Worm (Caenorhabditis elegans): Measurements from ENCODE around the gene W02B12.1.

Gene W02B12.1

ce11 chrII:11463899-11464298, 15.1 kb downstream of the W02B12.1 start:
- TF ChIP-seq elt-2 (tag; optimal IDR thresholded peaks at IDR 0.05) (peak; percentile 8), ceh-14 (tag; optimal IDR thresholded peaks at IDR 0.05) (no peak), ceh-31 (tag; optimal IDR thresholded peaks at IDR 0.05) (peak; percentile 9), rnt-1 (tag; optimal IDR thresholded peaks at IDR 0.05) (no peak)

DNA sequence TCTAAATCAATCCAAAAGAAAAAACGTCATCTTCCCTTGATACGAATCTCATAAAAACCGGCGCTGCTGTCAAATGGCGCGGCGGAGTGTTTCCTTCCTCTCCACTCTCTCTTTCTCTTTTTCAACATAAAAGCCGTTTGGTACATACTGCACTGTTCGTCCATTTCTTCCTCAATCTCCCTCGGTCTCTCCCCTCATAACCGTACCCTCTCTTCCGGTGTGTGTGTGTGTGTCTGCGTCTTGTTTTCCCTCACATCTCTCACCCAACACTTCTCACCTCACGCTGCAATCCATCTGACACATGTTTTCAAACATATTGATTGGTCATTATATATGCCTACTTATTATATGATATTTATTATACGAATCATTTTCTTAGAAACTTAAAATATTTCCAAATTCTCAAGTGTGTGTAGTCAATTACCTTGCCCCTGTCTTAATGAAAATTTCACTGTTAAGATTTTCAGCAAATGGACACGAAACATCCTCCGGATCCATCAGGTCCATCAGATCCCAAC, 15.7 kb downstream of the W02B12.1 start, which contains the start of the genes aars-1 and rga-1:
Gene aars-1, minus strand, starts transcription at position 71 of the 518 bp plus-strand sequence.
Gene rga-1, plus strand, starts transcription at position 468 of the 518 bp plus-strand sequence.
- TF ChIP-seq K09A11.1 (tag; optimal IDR thresholded peaks at IDR 0.05; ENCODE audit: insufficient read depth) (no peak), madf-2 (tag; optimal IDR thresholded peaks at IDR 0.05) (no peak), K02D7.2 (tag; optimal IDR thresholded peaks at IDR 0.05) (no peak), ceh-18 (tag; optimal IDR thresholded peaks at IDR 0.05) (no peak), fax-1 (tag; optimal IDR thresholded peaks at IDR 0.05) (no peak), nfya-1 (tag; optimal IDR thresholded peaks at IDR 0.05) (peak; percentile 67), ref-2 (tag; optimal IDR thresholded peaks at IDR 0.05) (peak; percentile 43), tbx-2 (tag; optimal IDR thresholded peaks at IDR 0.05) (peak; percentile 61), unc-55 (GFP tag; optimal IDR thresholded peaks at IDR 0.05) (peak; percentile 55), odd-2 (tag; optimal IDR thresholded peaks at IDR 0.05) (no peak), fkh-10 (GFP tag; optimal IDR thresholded peaks at IDR 0.05) (no peak), ahr-1 (tag; optimal IDR thresholded peaks at IDR 0.05) (no peak), ceh-48 (tag; optimal IDR thresholded peaks at IDR 0.05) (no peak), pha-2 (tag; optimal IDR thresholded peaks at IDR 0.05) (no peak), elt-4 (tag; optimal IDR thresholded peaks at IDR 0.05) (no peak), gmeb-2 (tag; optimal IDR thresholded peaks at IDR 0.05) (no peak), dve-1 (tag; optimal IDR thresholded peaks at IDR 0.05) (no peak), sox-4 (tag; optimal IDR thresholded peaks at IDR 0.05) (no peak), hlh-30 (tag; optimal IDR thresholded peaks at IDR 0.05; ENCODE audit: insufficient read depth) (peak; percentile 51)

- TF ChIP-seq Y22D7AL.16 (tag; optimal IDR thresholded peaks at IDR 0.05) (no peak), sox-4 (tag; optimal IDR thresholded peaks at IDR 0.05) (no peak), ceh-24 (tag; optimal IDR thresholded peaks at IDR 0.05) (no peak), nhr-11 (tag; optimal IDR thresholded peaks at IDR 0.05) (no peak), T23F11.4 (GFP tag; optimal IDR thresholded peaks at IDR 0.05) (no peak), tbx-7 (tag; optimal IDR thresholded peaks at IDR 0.05) (no peak), madf-2 (tag; optimal IDR thresholded peaks at IDR 0.05) (no peak), ceh-14 (tag; optimal IDR thresholded peaks at IDR 0.05) (no peak), K02D7.2 (tag; optimal IDR thresholded peaks at IDR 0.05) (no peak), fkh-6 (tag; optimal IDR thresholded peaks at IDR 0.05) (no peak), hlh-13 (GFP tag; optimal IDR thresholded peaks at IDR 0.05) (no peak), K09A11.1 (tag; optimal IDR thresholded peaks at IDR 0.05; ENCODE audit: insufficient read depth) (no peak), hlh-15 (tag; optimal IDR thresholded peaks at IDR 0.05) (no peak), ttx-3 (tag; optimal IDR thresholded peaks at IDR 0.05) (no peak), nhr-232 (tag; optimal IDR thresholded peaks at IDR 0.05) (no peak), unc-55 (GFP tag; optimal IDR thresholded peaks at IDR 0.05) (no peak), sox-2 (GFP tag; IDR thresholded peaks at IDR 0.05) (no peak), pha-4 (tag; optimal IDR thresholded peaks at IDR 0.05) (no peak), ceh-48 (tag; optimal IDR thresholded peaks at IDR 0.05) (no peak)
These were observed 18.7 kb downstream of the W02B12.1 start, which contains the start of gene klp-17 for ce11 chrII:11467541-11467940. TSS of gene klp-17 (minus strand) at chrII:11467641.

DNA sequence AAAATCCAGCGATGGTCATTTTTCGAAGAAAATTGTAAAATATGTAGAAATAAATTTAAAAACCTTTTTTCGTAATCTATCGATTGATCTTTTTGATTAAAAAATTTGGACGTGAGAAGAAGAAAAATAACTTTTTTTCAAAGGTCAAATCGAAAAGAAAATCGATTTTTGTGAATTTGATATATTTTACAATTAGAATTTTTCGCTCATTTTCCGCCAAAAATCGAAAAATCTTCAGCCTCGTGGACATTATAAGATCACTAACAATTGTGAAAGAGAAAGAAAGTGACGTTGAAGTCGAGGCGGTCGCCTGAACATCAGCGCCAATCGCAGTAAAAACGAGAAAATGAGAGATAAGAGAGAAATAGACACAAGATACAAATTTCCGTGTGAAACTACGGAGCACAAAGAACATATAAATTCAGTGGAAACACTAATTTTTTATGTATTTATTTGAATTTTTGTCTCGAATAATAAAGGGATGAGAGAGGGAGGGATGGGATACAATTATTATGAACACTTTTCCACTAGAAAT, 20.8 kb downstream of the W02B12.1 start, which contains the start of gene cisd-1:
Gene cisd-1, minus strand, starts transcription at position 51 of the 535 bp plus-strand sequence.
- TF ChIP-seq ttx-3 (tag; optimal IDR thresholded peaks at IDR 0.05): no peak
- TF ChIP-seq ceh-14 (tag; optimal IDR thresholded peaks at IDR 0.05): no peak
- TF ChIP-seq ref-2 (tag; optimal IDR thresholded peaks at IDR 0.05): no peak
- TF ChIP-seq hlh-15 (tag; optimal IDR thresholded peaks at IDR 0.05): no peak
- TF ChIP-seq pros-1 (tag; optimal IDR thresholded peaks at IDR 0.05): no peak
- TF ChIP-seq T23F11.4 (GFP tag; optimal IDR thresholded peaks at IDR 0.05): no peak
- no peak for TF ChIP-seq ztf-16 (tag; optimal IDR thresholded peaks at IDR 0.05)
- no peak for TF ChIP-seq gmeb-2 (tag; optimal IDR thresholded peaks at IDR 0.05)
- no peak for TF ChIP-seq pax-1 (tag; optimal IDR thresholded peaks at IDR 0.05)
- TF ChIP-seq F13H6.1 (tag; optimal IDR thresholded peaks at IDR 0.05): no peak
